Fruit fly (Drosophila melanogaster) whole organism, embryonic: Measurements from ENCODE around the gene CG4293.

Experiments used
- Abd-B ChIP-seq: fragments of 200-800 bp; sonication (Bioruptor generic); optimal IDR thresholded peaks from 2 replicates; lab custom pipeline; 2018; ENCODE audit warnings: missing biosample characterization, mild to moderate bottlenecking, missing genetic modification characterization, moderate library complexity
- Adf1 ChIP-seq: fragments of 200-800 bp; sonication (Bioruptor generic); IDR thresholded peaks from 2 replicates; pipeline ENCODE4 v1.3.6; 2022; ENCODE audit warnings: missing biosample characterization, missing genetic modification characterization
- Bgb ChIP-seq: fragments of 200-800 bp; sonication (Bioruptor generic); IDR thresholded peaks from 2 replicates; pipeline ENCODE4 v1.3.6; 2022; ENCODE audit warnings: missing biosample characterization, missing genetic modification characterization; ENCODE audit not compliant: partially characterized antibody
- CG1024 ChIP-seq: fragments of 200-800 bp; sonication (Bioruptor generic); IDR thresholded peaks from 2 replicates; pipeline ENCODE4 v1.3.6; 2022; ENCODE audit warnings: missing biosample characterization, missing genetic modification characterization
- CG10321 ChIP-seq: fragments of 200-800 bp; sonication (Bioruptor generic); IDR thresholded peaks from 2 replicates; pipeline ENCODE4 v1.3.6; 2022; ENCODE audit warnings: missing biosample characterization, missing genetic modification characterization
- CG11723 ChIP-seq: fragments of 200-800 bp; sonication (Bioruptor generic); optimal IDR thresholded peaks from 2 replicates; lab custom pipeline; 2017; ENCODE audit warnings: missing biosample characterization, mild to moderate bottlenecking, missing genetic modification characterization
- CG12391 ChIP-seq: fragments of 200-800 bp; sonication (Bioruptor generic); optimal IDR thresholded peaks from 3 replicates; lab custom pipeline; 2018; ENCODE audit warnings: missing biosample characterization, mild to moderate bottlenecking, missing genetic modification characterization, moderate library complexity
- CG1529 ChIP-seq: fragments of 200-800 bp; sonication (Bioruptor generic); optimal IDR thresholded peaks from 3 replicates; lab custom pipeline; 2018; ENCODE audit warnings: missing biosample characterization, missing genetic modification characterization
- CG16863 ChIP-seq: fragments of 200-800 bp; sonication (Bioruptor generic); optimal IDR thresholded peaks from 3 replicates; lab custom pipeline; 2016; ENCODE audit warnings: missing biosample characterization, missing genetic modification characterization
- CG17361 ChIP-seq: fragments of 200-800 bp; sonication (Bioruptor generic); IDR thresholded peaks from 3 replicates; pipeline ENCODE4 v1.3.6; 2022; ENCODE audit warnings: missing biosample characterization, missing genetic modification characterization
- CG1832 ChIP-seq: fragments of 200-800 bp; sonication (Bioruptor generic); optimal IDR thresholded peaks from 2 replicates; lab custom pipeline; 2017; ENCODE audit warnings: missing biosample characterization, mild to moderate bottlenecking, missing genetic modification characterization, inconsistent platforms
- CG18476 ChIP-seq: fragments of 200-800 bp; sonication (Bioruptor generic); optimal IDR thresholded peaks from 2 replicates; lab custom pipeline; 2016; ENCODE audit warnings: missing biosample characterization, mild to moderate bottlenecking, missing genetic modification characterization
- CG30403 ChIP-seq: fragments of 200-800 bp; sonication (Bioruptor generic); optimal IDR thresholded peaks from 3 replicates; lab custom pipeline; 2016; ENCODE audit warnings: missing biosample characterization, missing genetic modification characterization
- CG3065 ChIP-seq: fragments of 200-800 bp; sonication (Bioruptor generic); optimal IDR thresholded peaks from 2 replicates; lab custom pipeline; 2016; ENCODE audit warnings: missing biosample characterization, missing genetic modification characterization
- CG31441 ChIP-seq: fragments of 200-800 bp; sonication (Bioruptor generic); IDR thresholded peaks from 2 replicates; pipeline ENCODE4 v1.3.6; 2022; ENCODE audit warnings: missing biosample characterization, missing genetic modification characterization
- CG4854 ChIP-seq: fragments of 200-800 bp; sonication (Bioruptor generic); optimal IDR thresholded peaks from 2 replicates; lab custom pipeline; 2016; ENCODE audit warnings: missing biosample characterization, missing genetic modification characterization, inconsistent platforms
- CG6689 ChIP-seq: fragments of 200-800 bp; sonication (Bioruptor generic); IDR thresholded peaks from 2 replicates; pipeline ENCODE4 v1.3.6; 2022; ENCODE audit warnings: missing biosample characterization, missing genetic modification characterization
- CG8281 ChIP-seq: fragments of 200-800 bp; sonication (Bioruptor generic); optimal IDR thresholded peaks from 2 replicates; lab custom pipeline; 2018; ENCODE audit warnings: missing biosample characterization, mild to moderate bottlenecking, missing genetic modification characterization, moderate library complexity
- CG8765 ChIP-seq: fragments of 200-800 bp; sonication (Bioruptor generic); IDR thresholded peaks from 2 replicates; pipeline ENCODE4 v1.3.6; 2022; ENCODE audit warnings: missing biosample characterization, missing genetic modification characterization
- CG9609 ChIP-seq: fragments of 200-800 bp; sonication (Bioruptor generic); optimal IDR thresholded peaks from 3 replicates; lab custom pipeline; 2016; ENCODE audit warnings: missing biosample characterization, missing genetic modification characterization
- Deaf1 ChIP-seq: fragments of 200-800 bp; optimal IDR thresholded peaks from 3 replicates; lab custom pipeline; 2019; ENCODE audit warnings: missing biosample characterization, mild to moderate bottlenecking, missing genetic modification characterization, moderate library complexity
- Dfd ChIP-seq, 2 experiments: fragments of >200 bp; optimal IDR thresholded peaks; 2 replicates each; lab custom pipeline; 2017; ENCODE audit warnings: missing biosample characterization in 2 of 2, missing genetic modification characterization in 2 of 2
- Elba2 ChIP-seq: fragments of 200-800 bp; sonication (Bioruptor generic); optimal IDR thresholded peaks from 3 replicates; lab custom pipeline; 2016; ENCODE audit warnings: missing biosample characterization, missing genetic modification characterization
- Ets65A ChIP-seq: fragments of 200-800 bp; sonication (Bioruptor generic); peaks from one replicate; lab custom pipeline; 2016; ENCODE audit warnings: missing biosample characterization, missing genetic modification characterization
- GATAe ChIP-seq: fragments of 200-800 bp; sonication (Bioruptor generic); conservative IDR thresholded peaks from 2 replicates; pipeline ENCODE4 v1.3.6; 2022; ENCODE audit warnings: missing biosample characterization, missing genetic modification characterization
- Kr ChIP-seq: fragments of 200-800 bp; sonication (Bioruptor generic); optimal IDR thresholded peaks from 2 replicates; lab custom pipeline; 2017; ENCODE audit warnings: missing biosample characterization, mild to moderate bottlenecking, missing genetic modification characterization
- Myb ChIP-seq: fragments of 200-800 bp; sonication (Bioruptor generic); optimal IDR thresholded peaks from 2 replicates; lab custom pipeline; 2016; ENCODE audit warnings: missing biosample characterization, missing genetic modification characterization
- TFAM ChIP-seq: fragments of 200-800 bp; sonication (Bioruptor generic); optimal IDR thresholded peaks from 2 replicates; lab custom pipeline; 2017; ENCODE audit warnings: missing biosample characterization, missing genetic modification characterization, inconsistent platforms
- Taf1 ChIP-seq: fragments of 200-800 bp; sonication (Bioruptor generic); IDR thresholded peaks from 2 replicates; pipeline ENCODE4 v1.3.6; 2022; ENCODE audit warnings: missing biosample characterization, missing genetic modification characterization
- abd-A ChIP-seq: fragments of 200-800 bp; sonication (Bioruptor generic); optimal IDR thresholded peaks from 3 replicates; lab custom pipeline; 2019; ENCODE audit warnings: missing biosample characterization, mild to moderate bottlenecking, missing genetic modification characterization, moderate library complexity
- ap ChIP-seq: fragments of 200-800 bp; sonication (Bioruptor generic); IDR thresholded peaks from 2 replicates; pipeline ENCODE4 v1.3.6; 2022; ENCODE audit warnings: missing biosample characterization, missing genetic modification characterization
- cato ChIP-seq: fragments of 200-800 bp; sonication (Bioruptor generic); optimal IDR thresholded peaks from 2 replicates; lab custom pipeline; 2016; ENCODE audit warnings: missing biosample characterization, missing genetic modification characterization, borderline replicate concordance
- caup ChIP-seq: fragments of 200-800 bp; sonication (Bioruptor generic); optimal IDR thresholded peaks from 3 replicates; lab custom pipeline; 2017; ENCODE audit warnings: missing biosample characterization, mild to moderate bottlenecking, missing genetic modification characterization, moderate library complexity; ENCODE audit not compliant: severe bottlenecking
- dm ChIP-seq: fragments of 200-800 bp; sonication (Bioruptor generic); optimal IDR thresholded peaks from 3 replicates; lab custom pipeline; 2016; ENCODE audit warnings: missing biosample characterization, missing genetic modification characterization
- fd96Cb ChIP-seq: fragments of 200-800 bp; sonication (Bioruptor generic); optimal IDR thresholded peaks from 2 replicates; lab custom pipeline; 2018; ENCODE audit warnings: missing biosample characterization, mild to moderate bottlenecking, missing genetic modification characterization, moderate library complexity
- gcm2 ChIP-seq: fragments of 200-800 bp; sonication (Bioruptor generic); optimal IDR thresholded peaks from 2 replicates; lab custom pipeline; 2016; ENCODE audit warnings: missing biosample characterization, missing genetic modification characterization
- grn ChIP-seq: fragments of 200-800 bp; sonication (Bioruptor generic); optimal IDR thresholded peaks from 3 replicates; lab custom pipeline; 2017; ENCODE audit warnings: missing biosample characterization, missing genetic modification characterization
- gt ChIP-seq: fragments of 200-800 bp; sonication (Bioruptor generic); IDR thresholded peaks from 2 replicates; pipeline ENCODE4 v1.3.6; 2022; ENCODE audit warnings: missing biosample characterization, missing genetic modification characterization
- hkb ChIP-seq, 2 experiments: fragments of 200-800 bp in 1 of 2; fragments of >200 bp in 1 of 2; sonication (Bioruptor generic) in 1 of 2; IDR thresholded peaks in 1 of 2; optimal IDR thresholded peaks in 1 of 2; 2 replicates each; pipeline versions ENCODE4 v1.3.6 to Lab custom; 2017 to 2022; ENCODE audit warnings: missing biosample characterization in 1 of 2, missing genetic modification characterization in 1 of 2
- knrl ChIP-seq: fragments of 200-800 bp; sonication (Bioruptor generic); IDR thresholded peaks from 3 replicates; pipeline ENCODE4 v1.3.6; 2022; ENCODE audit warnings: missing biosample characterization, missing genetic modification characterization; ENCODE audit not compliant: partially characterized antibody
- lbe ChIP-seq: fragments of 200-800 bp; sonication (Bioruptor generic); optimal IDR thresholded peaks from 2 replicates; lab custom pipeline; 2016; ENCODE audit warnings: missing biosample characterization, mild to moderate bottlenecking, missing genetic modification characterization
- nau ChIP-seq: fragments of 200-800 bp; sonication (Bioruptor generic); optimal IDR thresholded peaks from 3 replicates; lab custom pipeline; 2017; ENCODE audit warnings: missing biosample characterization, mild to moderate bottlenecking, missing genetic modification characterization, missing genetic modification reagents
- pho ChIP-seq: fragments of 200-800 bp; sonication (Bioruptor generic); optimal IDR thresholded peaks from 2 replicates; lab custom pipeline; 2016; ENCODE audit warnings: missing biosample characterization, missing genetic modification characterization
- phol ChIP-seq: fragments of 200-800 bp; sonication (Bioruptor generic); optimal IDR thresholded peaks from 3 replicates; lab custom pipeline; 2018; ENCODE audit warnings: missing biosample characterization, mild to moderate bottlenecking, missing genetic modification characterization, moderate library complexity
- repo ChIP-seq: fragments of 200-800 bp; sonication (Bioruptor generic); optimal IDR thresholded peaks from 2 replicates; lab custom pipeline; 2016; ENCODE audit warnings: missing biosample characterization, missing genetic modification characterization
- ro ChIP-seq: fragments of 200-800 bp; sonication (Bioruptor generic); IDR thresholded peaks from 2 replicates; pipeline ENCODE4 v1.3.6; 2022; ENCODE audit warnings: missing biosample characterization, missing genetic modification characterization
- seq ChIP-seq: fragments of 200-800 bp; sonication (Bioruptor generic); IDR thresholded peaks from 2 replicates; pipeline ENCODE4 v1.3.6; 2022; ENCODE audit warnings: missing biosample characterization, missing genetic modification characterization
- sim ChIP-seq: fragments of 200-800 bp; sonication (Bioruptor generic); IDR thresholded peaks from 2 replicates; pipeline ENCODE4 v1.3.6; 2022; ENCODE audit warnings: missing biosample characterization, missing genetic modification characterization
- sr ChIP-seq: fragments of 200-800 bp; sonication (Bioruptor generic); IDR thresholded peaks from 3 replicates; pipeline ENCODE4 v1.3.6; 2022; ENCODE audit warnings: missing biosample characterization, missing genetic modification characterization
- ttk ChIP-seq: fragments of 200-800 bp; sonication (Bioruptor generic); IDR thresholded peaks from 2 replicates; pipeline ENCODE4 v2.1.2; 2022; ENCODE audit warnings: missing biosample characterization, missing genetic modification characterization
- wdn ChIP-seq: fragments of 200-800 bp; sonication (Bioruptor generic); IDR thresholded peaks from 2 replicates; pipeline ENCODE4 v1.3.6; 2022; ENCODE audit warnings: missing biosample characterization, missing genetic modification characterization

Gene CG4293

DNA sequence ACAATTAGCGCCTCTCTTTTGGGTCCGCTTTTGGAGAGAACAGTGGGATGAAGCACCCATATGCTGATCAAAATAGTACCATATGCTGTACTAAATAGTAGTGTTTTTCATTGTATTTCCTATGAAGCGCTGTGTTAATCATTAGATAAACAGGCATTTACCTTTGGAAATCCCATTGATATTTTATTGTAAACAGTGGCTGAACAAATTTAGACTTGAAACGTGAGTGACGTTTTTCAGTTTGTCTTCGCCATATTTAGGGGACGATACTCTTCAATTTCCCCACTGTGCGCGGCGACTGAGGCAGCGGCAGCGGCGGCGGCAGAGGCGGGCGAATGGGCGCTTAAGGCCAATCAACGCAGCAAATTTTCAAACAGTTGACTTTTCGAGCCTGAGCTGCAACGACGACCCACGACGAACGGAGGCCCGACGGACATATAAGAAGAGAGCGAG lies 30.5 kb downstream of the CG4293 start (continued):
- TF ChIP-seq CG1024 (no peak), CG8765 (GFP tag; lab: Robert Waterston, UW) (no peak), ro (GFP tag; lab: Robert Waterston, UW) (no peak), lbe (GFP tag; lab: Kevin White, UChicago) (peak; percentile 24), CG3065 (GFP tag; lab: Kevin White, UChicago) (peak; percentile 50), Adf1 (GFP tag; lab: Robert Waterston, UW) (peak; percentile 96), CG17361 (GFP tag; lab: Robert Waterston, UW) (peak; percentile 75), abd-A (tag; lab: Kevin White, UChicago) (peak; percentile 76), pho (GFP tag; lab: Kevin White, UChicago) (peak; percentile 85), Ets65A (GFP tag; lab: Kevin White, UChicago) (peak; percentile 92), Dfd (GFP tag; optimal IDR thresholded peaks at IDR 0.05; lab: Kevin White, UChicago) (no peak), CG4854 (GFP tag; lab: Kevin White, UChicago) (peak; percentile 70), cato (peak; percentile 44), Elba2 (GFP tag; lab: Kevin White, UChicago) (no peak), Abd-B (GFP tag; lab: Kevin White, UChicago) (peak; percentile 51), phol (tag; lab: Kevin White, UChicago) (peak; percentile 71), Deaf1 (tag; lab: Kevin White, UChicago) (peak; percentile 61), fd96Cb (peak; percentile 66), wdn (GFP tag; lab: Robert Waterston, UW) (peak; percentile 78), dm (GFP tag; lab: Kevin White, UChicago) (peak; percentile 65), Myb (peak; percentile 68), CG11723 (GFP tag; lab: Kevin White, UChicago) (peak; percentile 77), CG31441 (GFP tag; lab: Robert Waterston, UW) (no peak), sr (GFP tag; lab: Robert Waterston, UW) (no peak), CG12391 (tag; lab: Kevin White, UChicago) (peak; percentile 76), CG18476 (GFP tag; lab: Kevin White, UChicago) (peak; percentile 78), ttk (GFP tag; lab: Robert Waterston, UW) (peak; percentile 35; the same call in 1 of the 2 replicates), seq (GFP tag; lab: Robert Waterston, UW) (peak; percentile 76), Kr (no peak), Bgb (GFP tag; lab: Robert Waterston, UW) (no peak; the same call in 1 of the 2 replicates), gt (no peak), CG8281 (tag; lab: Kevin White, UChicago) (peak; percentile 65), grn (GFP tag; lab: Kevin White, UChicago) (peak; percentile 19), CG10321 (GFP tag; lab: Robert Waterston, UW) (no peak), Taf1 (GFP tag; lab: Robert Waterston, UW) (peak; percentile 46; the same call in 1 of the 2 replicates), TFAM (no peak), CG16863 (peak; percentile 70), CG9609 (GFP tag; lab: Kevin White, UChicago) (peak; percentile 74), sim (GFP tag; lab: Robert Waterston, UW) (no peak), CG1529 (GFP tag; lab: Kevin White, UChicago) (peak; percentile 64), GATAe (GFP tag; lab: Robert Waterston, UW) (peak; percentile 13; the same call in 1 of the 2 replicates), repo (GFP tag; lab: Kevin White, UChicago) (peak; percentile 79), gcm2 (no peak), CG1832 (no peak), ap (GFP tag; lab: Robert Waterston, UW) (no peak), CG6689 (GFP tag; lab: Robert Waterston, UW) (peak; percentile 62), nau (GFP tag; lab: Kevin White, UChicago) (peak; percentile 84), CG30403 (GFP tag; lab: Kevin White, UChicago) (peak; percentile 81), knrl (GFP tag; lab: Robert Waterston, UW) (no peak), hkb (optimal IDR thresholded peaks at IDR 0.05; lab: Kevin White, UChicago) (no peak), hkb (GFP tag; IDR thresholded peaks at IDR 0.05; lab: Robert Waterston, UW) (peak; percentile 79), caup (peak; percentile 88)
